Worm (Caenorhabditis elegans) whole organism, early embryonic: ENCODE results near the gene C44B7.5.

Experiments used
- B0310.2 ChIP-seq: sonication (generic microtip); optimal IDR thresholded peaks from 2 replicates; lab custom pipeline; 2016; ENCODE audit warnings: mild to moderate bottlenecking, missing genetic modification characterization, missing compliant biosample characterization
- F13C5.2 ChIP-seq: sonication (generic microtip); optimal IDR thresholded peaks from 2 replicates; lab custom pipeline; 2017; ENCODE audit warnings: mild to moderate bottlenecking, missing genetic modification characterization, inconsistent platforms, missing compliant biosample characterization
- aly-1 ChIP-seq: sonication (generic microtip); optimal IDR thresholded peaks from 2 replicates; lab custom pipeline; 2016; ENCODE audit warnings: missing genetic modification characterization, missing compliant biosample characterization
- ama-1 ChIP-seq: fragments of 150-350 bp; optimal IDR thresholded peaks from 2 replicates; lab custom pipeline; 2014
- ceh-13 ChIP-seq: fragments of 200-800 bp; sonication (Bioruptor generic); optimal IDR thresholded peaks from 2 replicates; lab custom pipeline; 2018; ENCODE audit warnings: mild to moderate bottlenecking, missing genetic modification characterization, missing compliant biosample characterization
- ceh-36 ChIP-seq: sonication (generic microtip); optimal IDR thresholded peaks from 2 replicates; lab custom pipeline; 2016; ENCODE audit warnings: missing genetic modification characterization, inconsistent platforms, missing compliant biosample characterization
- ets-7 ChIP-seq: sonication (generic microtip); optimal IDR thresholded peaks from 2 replicates; lab custom pipeline; 2016; ENCODE audit warnings: missing genotype, missing genetic modification characterization, missing compliant biosample characterization
- flt-1 ChIP-seq: fragments of 200-800 bp; sonication (Bioruptor generic); IDR thresholded peaks from 2 replicates; pipeline ENCODE4 v1.3.6; 2022; ENCODE audit warnings: missing genetic modification characterization, missing compliant biosample characterization
- hmbx-1 ChIP-seq: sonication (generic microtip); optimal IDR thresholded peaks from 2 replicates; lab custom pipeline; 2016; ENCODE audit warnings: mild to moderate bottlenecking, missing genetic modification characterization, missing compliant biosample characterization
- hmg-4 ChIP-seq: fragments of 200-800 bp; sonication (Bioruptor generic); optimal IDR thresholded peaks from 2 replicates; lab custom pipeline; 2018; ENCODE audit warnings: mild to moderate bottlenecking, missing genetic modification characterization, missing compliant biosample characterization
- hnd-1 ChIP-seq: sonication (generic microtip); optimal IDR thresholded peaks from 2 replicates; lab custom pipeline; 2016; ENCODE audit warnings: missing genetic modification characterization, missing compliant biosample characterization
- pes-1 ChIP-seq: fragments of 200-800 bp; sonication (Bioruptor generic); IDR thresholded peaks from 2 replicates; pipeline ENCODE4 v1.3.6; 2022; ENCODE audit warnings: missing genetic modification reagents, missing genetic modification characterization, missing compliant biosample characterization
- scrt-1 ChIP-seq: fragments of 200-800 bp; sonication (Bioruptor generic); IDR thresholded peaks from 2 replicates; pipeline ENCODE4 v1.3.6; 2022; ENCODE audit warnings: missing genetic modification characterization, missing compliant biosample characterization
- sea-1 ChIP-seq: fragments of 200-800 bp; sonication (Bioruptor generic); conservative IDR thresholded peaks from 2 replicates; pipeline ENCODE4 v1.3.6; 2022; ENCODE audit warnings: missing genetic modification characterization, missing compliant biosample characterization
- tbx-11 ChIP-seq: fragments of 200-800 bp; sonication (Bioruptor generic); IDR thresholded peaks from 2 replicates; pipeline ENCODE4 v1.3.6; 2022; ENCODE audit warnings: missing genetic modification characterization, missing compliant biosample characterization
- tbx-37 ChIP-seq: fragments of 200-800 bp; sonication (Bioruptor generic); conservative IDR thresholded peaks from 2 replicates; pipeline ENCODE4 v1.3.6; 2022; ENCODE audit warnings: missing genetic modification reagents, missing genetic modification characterization, missing compliant biosample characterization
- tra-4 ChIP-seq: sonication (generic microtip); optimal IDR thresholded peaks from 2 replicates; lab custom pipeline; 2017; ENCODE audit warnings: missing genetic modification characterization, missing compliant biosample characterization

The C44B7.5 gene

ce11 chrII:6872493-6872892 is at the start of gene C44B7.5:
TSS of gene C44B7.5 (minus strand) at chrII:6872593.
- TF ChIP-seq F13C5.2 (tag; lab: Kevin White, UChicago) (no peak), hnd-1 (tag; lab: Kevin White, UChicago) (no peak), tbx-37 (no peak), sea-1 (GFP tag; lab: Robert Waterston, UW) (no peak), tra-4 (no peak), tbx-11 (GFP tag; lab: Robert Waterston, UW) (no peak), aly-1 (no peak), hmg-4 (no peak), flt-1 (GFP tag; lab: Robert Waterston, UW) (no peak), pes-1 (GFP tag; lab: Robert Waterston, UW) (no peak), hmbx-1 (tag; lab: Kevin White, UChicago) (no peak), ama-1 (lab: Kevin White, UChicago) (no peak), B0310.2 (tag; lab: Kevin White, UChicago) (no peak)

ce11 chrII:6919363-6919851 is 47.0 kb upstream of the C44B7.5 start, which contains the start of gene B0252.1:
TSS of gene B0252.1 (plus strand) at chrII:6919680.
- TF ChIP-seq ama-1 (lab: Kevin White, UChicago) (no peak), B0310.2 (tag; lab: Kevin White, UChicago) (no peak), F13C5.2 (tag; lab: Kevin White, UChicago) (no peak), hmg-4 (no peak), tbx-37 (no peak), ceh-13 (GFP tag; lab: Kevin White, UChicago) (no peak), hmbx-1 (tag; lab: Kevin White, UChicago) (no peak), flt-1 (GFP tag; lab: Robert Waterston, UW) (no peak), scrt-1 (GFP tag; lab: Robert Waterston, UW) (no peak), sea-1 (GFP tag; lab: Robert Waterston, UW) (no peak), ets-7 (tag; lab: Kevin White, UChicago) (no peak), tbx-11 (GFP tag; lab: Robert Waterston, UW) (no peak), hnd-1 (tag; lab: Kevin White, UChicago) (no peak), pes-1 (GFP tag; lab: Robert Waterston, UW) (no peak), ceh-36 (tag; lab: Kevin White, UChicago) (no peak), tra-4 (no peak)

ce11 chrII:6918862-6919261 is 46.5 kb upstream of the C44B7.5 start, which contains the start of gene B0252.5:
TSS of gene B0252.5 (minus strand) at chrII:6918878.
- TF ChIP-seq tra-4 = no peak
- TF ChIP-seq pes-1 (GFP tag; lab: Robert Waterston, UW) = no peak
- no peak for TF ChIP-seq ama-1 (lab: Kevin White, UChicago)
- no peak for TF ChIP-seq B0310.2 (tag; lab: Kevin White, UChicago)
- TF ChIP-seq ceh-13 (GFP tag; lab: Kevin White, UChicago) = no peak
- no peak for TF ChIP-seq ets-7 (tag; lab: Kevin White, UChicago)
- no peak for TF ChIP-seq hnd-1 (tag; lab: Kevin White, UChicago)
- no peak for TF ChIP-seq tbx-11 (GFP tag; lab: Robert Waterston, UW)
- no peak for TF ChIP-seq F13C5.2 (tag; lab: Kevin White, UChicago)
- TF ChIP-seq aly-1 = no peak
- TF ChIP-seq tbx-37 = no peak
- no peak for TF ChIP-seq scrt-1 (GFP tag; lab: Robert Waterston, UW)
- TF ChIP-seq hmg-4 = no peak
- no peak for TF ChIP-seq ceh-36 (tag; lab: Kevin White, UChicago)
- TF ChIP-seq sea-1 (GFP tag; lab: Robert Waterston, UW) = no peak
- no peak for TF ChIP-seq hmbx-1 (tag; lab: Kevin White, UChicago)
- TF ChIP-seq flt-1 (GFP tag; lab: Robert Waterston, UW) = no peak

- no peak for TF ChIP-seq hnd-1 (tag; lab: Kevin White, UChicago)
- no peak for TF ChIP-seq sea-1 (GFP tag; lab: Robert Waterston, UW)
- no peak for TF ChIP-seq F13C5.2 (tag; lab: Kevin White, UChicago)
- no peak for TF ChIP-seq aly-1
- no peak for TF ChIP-seq ceh-13 (GFP tag; lab: Kevin White, UChicago)
- no peak for TF ChIP-seq flt-1 (GFP tag; lab: Robert Waterston, UW)
- no peak for TF ChIP-seq pes-1 (GFP tag; lab: Robert Waterston, UW)
- no peak for TF ChIP-seq ets-7 (tag; lab: Kevin White, UChicago)
- TF ChIP-seq tbx-11 (GFP tag; lab: Robert Waterston, UW) = no peak
- TF ChIP-seq hmg-4 = no peak
- no peak for TF ChIP-seq hmbx-1 (tag; lab: Kevin White, UChicago)
- TF ChIP-seq tbx-37 = no peak
- no peak for TF ChIP-seq scrt-1 (GFP tag; lab: Robert Waterston, UW)
- no peak for TF ChIP-seq ceh-36 (tag; lab: Kevin White, UChicago)
- no peak for TF ChIP-seq tra-4
These were observed 45.3 kb upstream of the C44B7.5 start, which contains the start of gene B0252.11 for ce11 chrII:6917710-6918109. TSS of gene B0252.11 (minus strand) at chrII:6917810.

ce11 chrII:6915875-6916274 is 43.5 kb upstream of the C44B7.5 start, which contains the start of gene B0252.8:
TSS of gene B0252.8 (plus strand) at chrII:6916166.
- TF ChIP-seq aly-1 = no peak
- TF ChIP-seq hnd-1 (tag; lab: Kevin White, UChicago) = no peak
- TF ChIP-seq hmg-4 = no peak

ce11 chrII:6913309-6913708 is 40.9 kb upstream of the C44B7.5 start, which contains the start of gene cyn-10:
TSS of gene cyn-10 (minus strand) at chrII:6913365.
- TF ChIP-seq B0310.2 (tag; lab: Kevin White, UChicago) = no peak
- peak; percentile 35 for TF ChIP-seq hnd-1 (tag; lab: Kevin White, UChicago)
- no peak; the same call in 1 of the 2 replicates for TF ChIP-seq tbx-11 (GFP tag; lab: Robert Waterston, UW)
- TF ChIP-seq flt-1 (GFP tag; lab: Robert Waterston, UW) = no peak; the same call in 1 of the 2 replicates
- TF ChIP-seq ceh-13 (GFP tag; lab: Kevin White, UChicago) = peak; percentile 3
- TF ChIP-seq aly-1 = no peak
- TF ChIP-seq ama-1 (lab: Kevin White, UChicago) = no peak
- TF ChIP-seq tra-4 = no peak
- TF ChIP-seq ceh-36 (tag; lab: Kevin White, UChicago) = no peak
- TF ChIP-seq scrt-1 (GFP tag; lab: Robert Waterston, UW) = peak; percentile 75
- no peak for TF ChIP-seq F13C5.2 (tag; lab: Kevin White, UChicago)
- no peak for TF ChIP-seq ets-7 (tag; lab: Kevin White, UChicago)
- TF ChIP-seq tbx-37 = peak; percentile 97
- no peak for TF ChIP-seq hmbx-1 (tag; lab: Kevin White, UChicago)
- peak; percentile 68; the same call in 1 of the 2 replicates for TF ChIP-seq sea-1 (GFP tag; lab: Robert Waterston, UW)
- TF ChIP-seq pes-1 (GFP tag; lab: Robert Waterston, UW) = no peak
- TF ChIP-seq hmg-4 = no peak
